Fruit fly (Drosophila melanogaster): Measurements from ENCODE around the gene mid.

Gene mid

DNA sequence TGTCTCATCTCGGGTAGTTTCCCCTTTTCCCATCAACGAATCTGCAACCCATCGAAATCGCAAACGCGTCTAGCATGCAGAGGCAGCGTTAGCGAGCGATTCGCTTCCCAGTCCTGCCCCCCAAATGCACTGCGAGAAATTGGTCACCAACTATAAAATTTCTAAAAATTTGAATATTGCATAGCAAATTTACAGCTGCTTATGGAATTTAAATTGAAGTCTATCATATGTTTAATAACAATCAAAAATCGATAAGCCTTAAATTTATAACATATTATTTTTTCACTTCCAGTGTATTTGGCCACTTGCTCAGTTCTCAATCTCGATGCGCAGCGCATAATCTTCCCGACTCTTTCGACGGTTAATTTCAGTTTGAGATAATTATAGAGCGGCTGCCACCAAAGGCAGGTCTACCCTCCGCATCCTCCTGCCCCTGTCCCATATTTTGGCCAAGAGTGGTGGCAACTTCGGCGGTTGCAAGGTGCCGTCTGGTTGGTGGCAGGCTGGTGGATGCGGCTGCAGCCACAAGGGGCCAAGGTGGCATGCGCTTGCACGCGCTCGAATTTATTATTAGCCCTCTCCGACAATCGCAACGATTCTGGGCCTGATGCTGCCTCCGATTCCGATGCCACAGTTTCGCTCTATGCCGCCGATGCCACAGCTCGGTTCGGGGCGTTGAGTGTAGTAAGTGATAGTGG is 34.4 kb upstream of the mid start (continued):
- TF ChIP-seq Eip74EF (GFP tag; optimal IDR thresholded peaks at IDR 0.05) (no peak), CG7963 (GFP tag; IDR thresholded peaks at IDR 0.05; ENCODE audit: partially characterized antibody) (no peak), kay (GFP tag; optimal IDR thresholded peaks at IDR 0.05) (no peak), CG13894 (tag; optimal IDR thresholded peaks at IDR 0.05) (no peak), pzg (GFP tag; optimal IDR thresholded peaks at IDR 0.05) (no peak), CG9727 (GFP tag; optimal IDR thresholded peaks at IDR 0.05) (peak; percentile 63), CG34376 (GFP tag; optimal IDR thresholded peaks at IDR 0.05) (no peak), gro (GFP tag; optimal IDR thresholded peaks at IDR 0.05) (no peak), CG1602 (GFP tag; optimal IDR thresholded peaks at IDR 0.05) (peak; percentile 0), Neu2 (GFP tag; optimal IDR thresholded peaks at IDR 0.05; ENCODE audit: borderline replicate concordance) (no peak), repo (GFP tag; optimal IDR thresholded peaks at IDR 0.05) (no peak), emc (GFP tag; optimal IDR thresholded peaks at IDR 0.05) (no peak), CG16813 (GFP tag; IDR thresholded peaks at IDR 0.05; ENCODE audit: partially characterized antibody) (no peak), CG11085 (GFP tag; IDR thresholded peaks at IDR 0.05) (no peak), mld (GFP tag; IDR thresholded peaks at IDR 0.05; ENCODE audit: partially characterized antibody) (no peak), oc (tag; optimal IDR thresholded peaks at IDR 0.05) (peak; percentile 24), kni (GFP tag; optimal IDR thresholded peaks at IDR 0.05) (no peak), kah (GFP tag; optimal IDR thresholded peaks at IDR 0.05) (no peak), Nf-YB (GFP tag; optimal IDR thresholded peaks at IDR 0.05) (peak; percentile 15), CG7928 (GFP tag; optimal IDR thresholded peaks at IDR 0.05) (no peak), zf30C (GFP tag; optimal IDR thresholded peaks at IDR 0.05) (no peak), mam (GFP tag; optimal IDR thresholded peaks at IDR 0.05) (no peak), HLH4C (GFP tag; IDR thresholded peaks at IDR 0.05; ENCODE audit: partially characterized antibody) (no peak), run (tag; optimal IDR thresholded peaks at IDR 0.05) (no peak), bigmax (GFP tag; optimal IDR thresholded peaks at IDR 0.05) (no peak), CG32772 (GFP tag; IDR thresholded peaks at IDR 0.05) (peak; percentile 44; the same call in 1 of the 2 replicates), Taf1 (GFP tag; IDR thresholded peaks at IDR 0.05) (no peak), CG14667 (GFP tag; IDR thresholded peaks at IDR 0.05) (no peak), twi (tag; optimal IDR thresholded peaks at IDR 0.05) (peak; percentile 11), CG15601 (tag; optimal IDR thresholded peaks at IDR 0.05) (peak; percentile 43), Sry-δ (GFP tag; optimal IDR thresholded peaks at IDR 0.05) (no peak), chn (GFP tag; optimal IDR thresholded peaks at IDR 0.05) (peak; percentile 12), Gsc (GFP tag; IDR thresholded peaks at IDR 0.05) (no peak), hb (GFP tag; IDR thresholded peaks at IDR 0.05; ENCODE audit: partially characterized antibody) (no peak), Dll (GFP tag; IDR thresholded peaks at IDR 0.05; ENCODE audit: partially characterized antibody) (no peak), lmd (GFP tag; IDR thresholded peaks at IDR 0.05) (peak; percentile 12; the same call in 1 of the 2 replicates), CG14710 (tag; optimal IDR thresholded peaks at IDR 0.05) (peak; percentile 58), CG17802 (tag; optimal IDR thresholded peaks at IDR 0.05) (no peak), CG2120 (GFP tag; optimal IDR thresholded peaks at IDR 0.05) (no peak), CG10543 (GFP tag; optimal IDR thresholded peaks at IDR 0.05) (no peak), tup (GFP tag; optimal IDR thresholded peaks at IDR 0.05) (no peak), H2.0 (GFP tag; IDR thresholded peaks at IDR 0.05) (peak; percentile 38; the same call in 1 of the 2 replicates), TFAM (GFP tag; optimal IDR thresholded peaks at IDR 0.05) (no peak), ci (GFP tag; IDR thresholded peaks at IDR 0.05) (peak; percentile 68; the same call in 1 of the 3 replicates), E2f1 (GFP tag; IDR thresholded peaks at IDR 0.05) (no peak), CG12659 (GFP tag; optimal IDR thresholded peaks at IDR 0.05) (no peak), H15 (GFP tag; IDR thresholded peaks at IDR 0.05) (peak; percentile 82; the same call in 2 of the 3 replicates), HLH54F (GFP tag; optimal IDR thresholded peaks at IDR 0.05) (no peak), Poxn (GFP tag; IDR thresholded peaks at IDR 0.05) (no peak)

All from whole organism, embryonic.